Fruit fly (Drosophila melanogaster) whole organism, embryonic: Measurements from ENCODE around the gene srp.

ENCODE experiments used
- CG2129 ChIP-seq: fragments of 200-800 bp; sonication (Bioruptor generic); IDR thresholded peaks from 2 replicates; pipeline ENCODE4 v1.3.6; 2022; ENCODE audit warnings: missing biosample characterization, missing genetic modification characterization; ENCODE audit not compliant: partially characterized antibody
- CG7556 ChIP-seq: fragments of 200-800 bp; sonication (Bioruptor generic); optimal IDR thresholded peaks from 2 replicates; lab custom pipeline; 2017; ENCODE audit warnings: missing biosample characterization, mild to moderate bottlenecking, missing genetic modification characterization
- CG9727 ChIP-seq: fragments of 200-800 bp; sonication (Bioruptor generic); optimal IDR thresholded peaks from 3 replicates; lab custom pipeline; 2017; ENCODE audit warnings: missing biosample characterization, mild to moderate bottlenecking, missing genetic modification characterization
- hb ChIP-seq: fragments of 200-800 bp; sonication (Bioruptor generic); IDR thresholded peaks from 3 replicates; pipeline ENCODE4 v1.3.6; 2022; ENCODE audit warnings: missing biosample characterization, missing genetic modification characterization; ENCODE audit not compliant: partially characterized antibody

dm6 chr3R:15991593-15991992 lies 5.6 kb downstream of the srp start:
- no peak for TF ChIP-seq CG7556
- no peak for TF ChIP-seq CG2129 (GFP tag; lab: Robert Waterston, UW)
- no peak for TF ChIP-seq CG9727 (GFP tag; lab: Kevin White, UChicago)
- TF ChIP-seq hb (GFP tag; lab: Robert Waterston, UW): no peak
